Fruit fly (Drosophila melanogaster) whole organism, embryonic: ENCODE measurements around the gene CG42487.

ENCODE experiments used
- ATbp ChIP-seq: fragments of 200-800 bp; sonication (Bioruptor generic); optimal IDR thresholded peaks from 2 replicates; lab custom pipeline; 2017; ENCODE audit warnings: missing biosample characterization, mild to moderate bottlenecking, missing genetic modification characterization, missing genetic modification reagents
- Ada2b ChIP-seq: fragments of 200-800 bp; sonication (Bioruptor generic); IDR thresholded peaks from 2 replicates; pipeline ENCODE4 v1.3.6; 2022; ENCODE audit warnings: missing biosample characterization, missing genetic modification characterization
- Aef1 ChIP-seq: fragments of 200-800 bp; sonication (Bioruptor generic); IDR thresholded peaks from 3 replicates; pipeline ENCODE4 v1.3.6; 2022; ENCODE audit warnings: missing biosample characterization, missing genetic modification characterization
- BEAF-32 ChIP-seq: fragments of 200-800 bp; sonication (Bioruptor generic); optimal IDR thresholded peaks from 3 replicates; lab custom pipeline; 2017; ENCODE audit warnings: missing biosample characterization, missing genetic modification characterization, mild to moderate bottlenecking, moderate library complexity, missing genetic modification reagents
- CG11247 ChIP-seq: fragments of 200-800 bp; sonication (Bioruptor generic); IDR thresholded peaks from 2 replicates; pipeline ENCODE4 v1.3.6; 2022; ENCODE audit warnings: missing biosample characterization, missing genetic modification characterization
- CG11560 ChIP-seq: fragments of 200-800 bp; sonication (Bioruptor generic); IDR thresholded peaks from 3 replicates; pipeline ENCODE4 v1.3.6; 2022; ENCODE audit warnings: missing biosample characterization, missing genetic modification characterization
- CG11696 ChIP-seq: fragments of 200-800 bp; sonication (Bioruptor generic); IDR thresholded peaks from 2 replicates; pipeline ENCODE4 v1.3.6; 2022; ENCODE audit warnings: missing biosample characterization, missing genetic modification characterization
- CG12236 ChIP-seq: fragments of 200-800 bp; sonication (Bioruptor generic); optimal IDR thresholded peaks from 2 replicates; lab custom pipeline; 2016; ENCODE audit warnings: missing biosample characterization, missing genetic modification characterization
- CG12769 ChIP-seq: fragments of 200-800 bp; sonication (Bioruptor generic); optimal IDR thresholded peaks from 2 replicates; lab custom pipeline; 2019; ENCODE audit warnings: missing biosample characterization, mild to moderate bottlenecking, missing genetic modification characterization, moderate library complexity
- CG14441 ChIP-seq: fragments of 200-800 bp; sonication (Bioruptor generic); IDR thresholded peaks from 2 replicates; pipeline ENCODE4 v1.3.6; 2022; ENCODE audit warnings: missing biosample characterization, missing genetic modification characterization
- CG18619 ChIP-seq: fragments of 200-800 bp; sonication (Bioruptor generic); optimal IDR thresholded peaks from 3 replicates; lab custom pipeline; 2017; ENCODE audit warnings: missing biosample characterization, mild to moderate bottlenecking, missing genetic modification characterization
- CG18764 ChIP-seq: fragments of 200-800 bp; sonication (Bioruptor generic); optimal IDR thresholded peaks from 3 replicates; lab custom pipeline; 2016; ENCODE audit warnings: missing biosample characterization, missing genetic modification characterization
- CG2678 ChIP-seq: fragments of 200-800 bp; sonication (Bioruptor generic); optimal IDR thresholded peaks from 3 replicates; lab custom pipeline; 2019; ENCODE audit warnings: missing biosample characterization, mild to moderate bottlenecking, missing genetic modification characterization, moderate library complexity
- CG32532 ChIP-seq: fragments of 200-800 bp; sonication (Bioruptor generic); IDR thresholded peaks from 2 replicates; pipeline ENCODE4 v1.3.6; 2022; ENCODE audit warnings: missing biosample characterization, missing genetic modification characterization
- CG3995 ChIP-seq: fragments of 200-800 bp; sonication (Bioruptor generic); optimal IDR thresholded peaks from 3 replicates; lab custom pipeline; 2016; ENCODE audit warnings: missing biosample characterization, missing genetic modification characterization
- CG6689 ChIP-seq: fragments of 200-800 bp; sonication (Bioruptor generic); IDR thresholded peaks from 2 replicates; pipeline ENCODE4 v1.3.6; 2022; ENCODE audit warnings: missing biosample characterization, missing genetic modification characterization
- CG7987 ChIP-seq: fragments of 200-800 bp; sonication (Bioruptor generic); optimal IDR thresholded peaks from 2 replicates; lab custom pipeline; 2018; ENCODE audit warnings: missing biosample characterization, mild to moderate bottlenecking, missing genetic modification characterization, moderate library complexity
- Camta ChIP-seq: fragments of 200-800 bp; sonication (Bioruptor generic); optimal IDR thresholded peaks from 2 replicates; lab custom pipeline; 2016; ENCODE audit warnings: missing biosample characterization, missing genetic modification characterization
- CoRest ChIP-seq: fragments of 200-800 bp; sonication (Bioruptor generic); optimal IDR thresholded peaks from 3 replicates; lab custom pipeline; 2018; ENCODE audit warnings: missing biosample characterization, mild to moderate bottlenecking, missing genetic modification characterization, moderate library complexity
- Dek ChIP-seq: fragments of 200-800 bp; sonication (Bioruptor generic); optimal IDR thresholded peaks from 3 replicates; lab custom pipeline; 2019; ENCODE audit warnings: missing biosample characterization, mild to moderate bottlenecking, missing genetic modification characterization, moderate library complexity
- Dfd ChIP-seq, 2 experiments: fragments of >200 bp; optimal IDR thresholded peaks; 2 replicates each; lab custom pipeline; 2017; ENCODE audit warnings: missing biosample characterization in 2 of 2, missing genetic modification characterization in 2 of 2
- Dll ChIP-seq: fragments of 200-800 bp; sonication (Bioruptor generic); IDR thresholded peaks from 4 replicates; pipeline ENCODE4 v1.3.6; 2022; ENCODE audit warnings: missing biosample characterization, missing genetic modification characterization; ENCODE audit not compliant: partially characterized antibody
- Fer3 ChIP-seq: fragments of 200-800 bp; sonication (Bioruptor generic); optimal IDR thresholded peaks from 2 replicates; lab custom pipeline; 2018; ENCODE audit warnings: missing biosample characterization, mild to moderate bottlenecking, missing genetic modification characterization, moderate library complexity
- HLH54F ChIP-seq: fragments of 200-800 bp; sonication (Bioruptor generic); optimal IDR thresholded peaks from 3 replicates; lab custom pipeline; 2016; ENCODE audit warnings: missing biosample characterization, missing genetic modification characterization
- HLHmδ ChIP-seq: fragments of 200-800 bp; sonication (Bioruptor generic); optimal IDR thresholded peaks from 2 replicates; lab custom pipeline; 2018; ENCODE audit warnings: missing biosample characterization, mild to moderate bottlenecking, missing genetic modification characterization, moderate library complexity
- HmgD ChIP-seq: fragments of 200-800 bp; sonication (Bioruptor generic); optimal IDR thresholded peaks from 3 replicates; lab custom pipeline; 2016; ENCODE audit warnings: missing biosample characterization, missing genetic modification characterization
- Hmx ChIP-seq: fragments of 200-800 bp; sonication (Bioruptor generic); optimal IDR thresholded peaks from 2 replicates; lab custom pipeline; 2016; ENCODE audit warnings: missing biosample characterization, missing genetic modification characterization
- Jarid2 ChIP-seq: fragments of 200-800 bp; sonication (Bioruptor generic); optimal IDR thresholded peaks from 3 replicates; lab custom pipeline; 2017; ENCODE audit warnings: mild to moderate bottlenecking, missing biosample characterization, missing genetic modification reagents, missing genetic modification characterization
- MTF-1 ChIP-seq: fragments of 200-800 bp; sonication (Bioruptor generic); optimal IDR thresholded peaks from 2 replicates; lab custom pipeline; 2018; ENCODE audit warnings: missing biosample characterization, mild to moderate bottlenecking, missing genetic modification characterization, borderline replicate concordance
- Med ChIP-seq: fragments of 200-800 bp; sonication (Bioruptor generic); peaks from one replicate; lab custom pipeline; 2016; ENCODE audit warnings: missing biosample characterization, missing genetic modification characterization, mild to moderate bottlenecking, inconsistent platforms, moderate library complexity
- Myb ChIP-seq: fragments of 200-800 bp; sonication (Bioruptor generic); optimal IDR thresholded peaks from 2 replicates; lab custom pipeline; 2016; ENCODE audit warnings: missing biosample characterization, missing genetic modification characterization
- Rfx ChIP-seq: fragments of 200-800 bp; sonication (Bioruptor generic); IDR thresholded peaks from 2 replicates; pipeline ENCODE4 v1.3.6; 2022; ENCODE audit warnings: missing biosample characterization, missing genetic modification characterization
- Sox102F ChIP-seq: fragments of 200-800 bp; sonication (Bioruptor generic); optimal IDR thresholded peaks from 2 replicates; lab custom pipeline; 2018; ENCODE audit warnings: missing biosample characterization, mild to moderate bottlenecking, missing genetic modification characterization, moderate library complexity
- caup ChIP-seq: fragments of 200-800 bp; sonication (Bioruptor generic); optimal IDR thresholded peaks from 3 replicates; lab custom pipeline; 2017; ENCODE audit warnings: missing biosample characterization, mild to moderate bottlenecking, missing genetic modification characterization, moderate library complexity; ENCODE audit not compliant: severe bottlenecking
- crol ChIP-seq: fragments of 200-800 bp; sonication (Bioruptor generic); IDR thresholded peaks from 2 replicates; pipeline ENCODE4 v1.3.6; 2022; ENCODE audit warnings: missing biosample characterization, missing genetic modification characterization
- fru ChIP-seq: fragments of >200 bp; optimal IDR thresholded peaks from 2 replicates; lab custom pipeline; 2017
- ftz-f1 ChIP-seq: fragments of 200-800 bp; sonication (Bioruptor generic); optimal IDR thresholded peaks from 2 replicates; lab custom pipeline; 2016; ENCODE audit warnings: missing biosample characterization, missing genetic modification characterization
- grn ChIP-seq: fragments of 200-800 bp; sonication (Bioruptor generic); optimal IDR thresholded peaks from 3 replicates; lab custom pipeline; 2017; ENCODE audit warnings: missing biosample characterization, missing genetic modification characterization
- ken ChIP-seq: fragments of 200-800 bp; sonication (Bioruptor generic); IDR thresholded peaks from 3 replicates; pipeline ENCODE4 v1.3.6; 2022; ENCODE audit warnings: missing biosample characterization, missing genetic modification characterization
- lab ChIP-seq: fragments of 200-800 bp; sonication (Bioruptor generic); optimal IDR thresholded peaks from 3 replicates; lab custom pipeline; 2017; ENCODE audit warnings: missing biosample characterization, missing genetic modification characterization, mild to moderate bottlenecking, moderate library complexity, missing genetic modification reagents
- maf-S ChIP-seq: fragments of 200-800 bp; sonication (Bioruptor generic); optimal IDR thresholded peaks from 2 replicates; lab custom pipeline; 2016; ENCODE audit warnings: missing biosample characterization, missing genetic modification characterization
- mam ChIP-seq: fragments of 200-800 bp; sonication (Bioruptor generic); optimal IDR thresholded peaks from 3 replicates; lab custom pipeline; 2016; ENCODE audit warnings: missing biosample characterization, missing genetic modification characterization
- nerfin-2 ChIP-seq: fragments of 200-800 bp; sonication (Bioruptor generic); IDR thresholded peaks from 2 replicates; pipeline ENCODE4 v1.3.6; 2022; ENCODE audit warnings: missing biosample characterization, missing genetic modification characterization; ENCODE audit not compliant: partially characterized antibody
- oc ChIP-seq: fragments of 200-800 bp; sonication (Bioruptor generic); optimal IDR thresholded peaks from 2 replicates; lab custom pipeline; 2018; ENCODE audit warnings: missing biosample characterization, mild to moderate bottlenecking, missing genetic modification characterization, moderate library complexity
- rib ChIP-seq: fragments of 200-800 bp; sonication (Bioruptor generic); IDR thresholded peaks from 2 replicates; pipeline ENCODE4 v1.3.6; 2022; ENCODE audit warnings: missing biosample characterization, missing genetic modification characterization
- sd ChIP-seq: fragments of 200-800 bp; sonication (Bioruptor generic); optimal IDR thresholded peaks from 3 replicates; lab custom pipeline; 2018; ENCODE audit warnings: missing biosample characterization, mild to moderate bottlenecking, missing genetic modification characterization, moderate library complexity
- sisA ChIP-seq: fragments of 200-800 bp; sonication (Bioruptor generic); IDR thresholded peaks from 2 replicates; pipeline ENCODE4 v1.3.6; 2022; ENCODE audit warnings: missing biosample characterization, missing genetic modification characterization
- tin ChIP-seq: fragments of 200-800 bp; sonication (Bioruptor generic); optimal IDR thresholded peaks from 3 replicates; lab custom pipeline; 2016; ENCODE audit warnings: missing biosample characterization, missing genetic modification characterization
- tup ChIP-seq: fragments of 200-800 bp; sonication (Bioruptor generic); optimal IDR thresholded peaks from 2 replicates; lab custom pipeline; 2016; ENCODE audit warnings: missing biosample characterization, mild to moderate bottlenecking, missing genetic modification characterization, moderate library complexity
- vfl ChIP-seq: fragments of 200-800 bp; sonication (Bioruptor generic); optimal IDR thresholded peaks from 2 replicates; lab custom pipeline; 2016; ENCODE audit warnings: missing biosample characterization, missing genetic modification characterization
- wor ChIP-seq: fragments of 200-800 bp; sonication (Bioruptor generic); IDR thresholded peaks from 2 replicates; pipeline ENCODE4 v1.3.6; 2022; ENCODE audit warnings: missing biosample characterization, missing genetic modification characterization

Gene CG42487

DNA sequence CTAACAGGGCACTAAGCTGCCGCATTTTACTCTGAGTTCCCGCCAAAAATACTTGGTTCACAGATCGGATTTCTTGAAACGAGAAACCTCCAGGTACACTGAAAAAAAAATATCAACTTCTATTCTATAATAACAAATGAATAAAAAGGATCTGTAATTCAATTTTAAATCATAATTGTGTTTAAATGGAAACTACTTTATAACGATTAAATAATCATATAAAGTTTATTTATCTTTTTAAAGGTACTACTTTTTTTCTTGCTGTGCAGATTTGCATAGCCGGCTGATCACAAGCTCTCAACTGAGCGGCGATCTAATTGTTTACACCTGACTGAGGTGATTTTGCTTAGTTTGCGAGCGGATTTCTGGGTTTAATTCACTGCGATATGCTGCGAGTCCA is 28.3 kb upstream of the CG42487 start (continued):
- TF ChIP-seq ken (GFP tag; lab: Robert Waterston, UW) (no peak; the same call in 2 of the 3 replicates), HLH54F (GFP tag; lab: Kevin White, UChicago) (peak; percentile 24), CG32532 (GFP tag; lab: Robert Waterston, UW) (peak; percentile 88), CG2678 (peak; percentile 85), Jarid2 (GFP tag; lab: Kevin White, UChicago) (no peak), CG3995 (peak; percentile 17), mam (no peak), rib (GFP tag; lab: Robert Waterston, UW) (peak; percentile 30; the same call in 1 of the 2 replicates), Ada2b (GFP tag; lab: Robert Waterston, UW) (peak; percentile 63), Camta (no peak), CG11696 (GFP tag; lab: Robert Waterston, UW) (0 out of 2 replicates have a peak, but pooled peaks have one; percentile 30), CG18619 (peak; percentile 59), wor (GFP tag; lab: Robert Waterston, UW) (peak; percentile 55; the same call in 1 of the 2 replicates), fru (no peak), maf-S (no peak), tin (GFP tag; lab: Kevin White, UChicago) (peak; percentile 38), Dek (tag; lab: Kevin White, UChicago) (peak; percentile 72), caup (GFP tag; lab: Kevin White, UChicago) (peak; percentile 34), oc (tag; lab: Kevin White, UChicago) (peak; percentile 11), CG18764 (GFP tag; lab: Kevin White, UChicago) (peak; percentile 15), CG6689 (GFP tag; lab: Robert Waterston, UW) (peak; percentile 61), MTF-1 (GFP tag; lab: Kevin White, UChicago) (no peak), Hmx (GFP tag; lab: Kevin White, UChicago) (no peak), CG11560 (no peak), ftz-f1 (GFP tag; lab: Kevin White, UChicago) (no peak), CG12236 (GFP tag; lab: Kevin White, UChicago) (no peak), Dll (GFP tag; lab: Robert Waterston, UW) (no peak), CoRest (tag; lab: Kevin White, UChicago) (peak; percentile 84)
- TF ChIP-seq, all 482 proteins: peak for 225

DNA sequence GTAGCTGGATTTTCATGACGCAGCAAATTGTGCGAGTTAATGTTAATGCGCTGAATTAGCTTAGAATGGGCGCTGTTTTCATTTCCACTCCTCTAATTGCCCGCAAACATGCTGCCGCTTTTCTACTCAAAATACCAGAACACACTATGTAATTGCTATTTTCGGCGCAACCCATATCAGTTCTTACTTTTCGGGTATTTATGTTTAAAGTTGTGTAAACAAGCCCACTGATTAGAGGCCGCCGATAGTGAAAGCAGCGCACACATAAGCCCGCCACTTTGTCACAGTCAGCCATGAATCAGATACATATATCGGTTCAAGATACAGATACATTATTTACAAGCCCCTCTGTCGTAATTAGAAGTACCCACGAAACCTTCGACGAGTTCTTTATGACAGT is 27.7 kb upstream of the CG42487 start:
- TF ChIP-seq HLHmδ (GFP tag; lab: Kevin White, UChicago) (no peak), grn (GFP tag; lab: Kevin White, UChicago) (peak; percentile 45), sisA (no peak), CG14441 (GFP tag; lab: Robert Waterston, UW) (no peak), Dfd (GFP tag; optimal IDR thresholded peaks at IDR 0.05; lab: Kevin White, UChicago) (no peak), Fer3 (tag; lab: Kevin White, UChicago) (no peak), Aef1 (GFP tag; lab: Robert Waterston, UW) (no peak), nerfin-2 (GFP tag; lab: Robert Waterston, UW) (no peak), HmgD (GFP tag; lab: Kevin White, UChicago) (no peak), tup (GFP tag; lab: Kevin White, UChicago) (no peak), lab (GFP tag; lab: Kevin White, UChicago) (peak; percentile 47), Rfx (GFP tag; lab: Robert Waterston, UW) (no peak; the same call in 1 of the 2 replicates), BEAF-32 (GFP tag; lab: Kevin White, UChicago) (no peak), ATbp (GFP tag; lab: Kevin White, UChicago) (peak; percentile 13), vfl (no peak), caup (GFP tag; lab: Kevin White, UChicago) (peak; percentile 52), Sox102F (GFP tag; lab: Kevin White, UChicago) (no peak), sd (peak; percentile 94), CG12769 (tag; lab: Kevin White, UChicago) (peak; percentile 43), CG7987 (GFP tag; lab: Kevin White, UChicago) (peak; percentile 35), Myb (GFP tag; lab: Kevin White, UChicago) (no peak), Med (GFP tag; lab: Kevin White, UChicago) (peak; percentile 54), crol (GFP tag; lab: Robert Waterston, UW) (no peak), CG11247 (GFP tag; lab: Robert Waterston, UW) (0 out of 2 replicates have a peak, but pooled peaks have one; percentile 27)
